Fruit fly (Drosophila melanogaster) whole organism, embryonic: ENCODE measurements around the gene HP1b.

Experiments
- Bdp1 ChIP-seq: fragments of 200-800 bp; sonication (Bioruptor generic); optimal IDR thresholded peaks from 3 replicates; lab custom pipeline; 2016; ENCODE audit warnings: missing biosample characterization, missing genetic modification characterization
- CG10979 ChIP-seq: fragments of 200-800 bp; sonication (Bioruptor generic); optimal IDR thresholded peaks from 2 replicates; lab custom pipeline; 2018; ENCODE audit warnings: missing biosample characterization, mild to moderate bottlenecking, missing genetic modification characterization, moderate library complexity
- CG11093 ChIP-seq: fragments of 200-800 bp; sonication (Bioruptor generic); IDR thresholded peaks from 3 replicates; pipeline ENCODE4 v1.3.6; 2022; ENCODE audit warnings: missing biosample characterization, missing genetic modification characterization
- CG12299 ChIP-seq: fragments of 200-800 bp; sonication (Bioruptor generic); optimal IDR thresholded peaks from 2 replicates; lab custom pipeline; 2018; ENCODE audit warnings: missing biosample characterization, mild to moderate bottlenecking, missing genetic modification characterization
- CG1233 ChIP-seq: fragments of 200-800 bp; sonication (Bioruptor generic); optimal IDR thresholded peaks from 4 replicates; lab custom pipeline; 2018; ENCODE audit warnings: missing biosample characterization, mild to moderate bottlenecking, missing genetic modification characterization
- CG12659 ChIP-seq: fragments of 200-800 bp; sonication (Bioruptor generic); optimal IDR thresholded peaks from 3 replicates; lab custom pipeline; 2017; ENCODE audit warnings: mild to moderate bottlenecking, missing biosample characterization, missing genetic modification reagents, missing genetic modification characterization
- CG13123 ChIP-seq: fragments of 200-800 bp; sonication (Bioruptor generic); optimal IDR thresholded peaks from 2 replicates; lab custom pipeline; 2016; ENCODE audit warnings: missing biosample characterization, missing genetic modification characterization
- CG13624 ChIP-seq: fragments of 200-800 bp; sonication (Bioruptor generic); optimal IDR thresholded peaks from 2 replicates; lab custom pipeline; 2016; ENCODE audit warnings: missing biosample characterization, missing genetic modification characterization
- CG14860 ChIP-seq: fragments of 200-800 bp; sonication (Bioruptor generic); IDR thresholded peaks from 3 replicates; pipeline ENCODE4 v1.3.6; 2022; ENCODE audit warnings: missing biosample characterization, missing genetic modification characterization; ENCODE audit not compliant: partially characterized antibody
- CG15514 ChIP-seq: fragments of 200-800 bp; sonication (Bioruptor generic); optimal IDR thresholded peaks from 3 replicates; lab custom pipeline; 2017; ENCODE audit warnings: missing biosample characterization, missing genetic modification characterization, mild to moderate bottlenecking, moderate library complexity, missing genetic modification reagents
- CG1602 ChIP-seq: fragments of 200-800 bp; sonication (Bioruptor generic); optimal IDR thresholded peaks from 3 replicates; lab custom pipeline; 2016; ENCODE audit warnings: missing biosample characterization, missing genetic modification characterization
- CG17802 ChIP-seq: fragments of 200-800 bp; sonication (Bioruptor generic); optimal IDR thresholded peaks from 2 replicates; lab custom pipeline; 2018; ENCODE audit warnings: missing biosample characterization, mild to moderate bottlenecking, missing genetic modification characterization, moderate library complexity
- CG30403 ChIP-seq: fragments of 200-800 bp; sonication (Bioruptor generic); optimal IDR thresholded peaks from 3 replicates; lab custom pipeline; 2016; ENCODE audit warnings: missing biosample characterization, missing genetic modification characterization
- CG31388 ChIP-seq: fragments of 200-800 bp; sonication (Bioruptor generic); optimal IDR thresholded peaks from 2 replicates; lab custom pipeline; 2016; ENCODE audit warnings: missing biosample characterization, missing genetic modification characterization
- CG3838 ChIP-seq: fragments of 200-800 bp; sonication (Bioruptor generic); optimal IDR thresholded peaks from 3 replicates; lab custom pipeline; 2016; ENCODE audit warnings: missing biosample characterization, missing genetic modification characterization
- CG4360 ChIP-seq: fragments of 200-800 bp; sonication (Bioruptor generic); IDR thresholded peaks from 2 replicates; pipeline ENCODE4 v1.3.6; 2022; ENCODE audit warnings: missing biosample characterization, missing genetic modification characterization
- CG6654 ChIP-seq: fragments of 200-800 bp; sonication (Bioruptor generic); optimal IDR thresholded peaks from 2 replicates; lab custom pipeline; 2017; ENCODE audit warnings: missing biosample characterization, mild to moderate bottlenecking, missing genetic modification characterization
- CG6689 ChIP-seq: fragments of 200-800 bp; sonication (Bioruptor generic); IDR thresholded peaks from 2 replicates; pipeline ENCODE4 v1.3.6; 2022; ENCODE audit warnings: missing biosample characterization, missing genetic modification characterization
- CG7963 ChIP-seq: fragments of 200-800 bp; sonication (Bioruptor generic); IDR thresholded peaks from 3 replicates; pipeline ENCODE4 v1.3.6; 2022; ENCODE audit warnings: missing biosample characterization, missing genetic modification characterization; ENCODE audit not compliant: partially characterized antibody
- Dad ChIP-seq: fragments of 200-800 bp; sonication (Bioruptor generic); optimal IDR thresholded peaks from 3 replicates; lab custom pipeline; 2016; ENCODE audit warnings: missing biosample characterization, missing genetic modification characterization
- Dbx ChIP-seq: fragments of 200-800 bp; sonication (Bioruptor generic); IDR thresholded peaks from 3 replicates; pipeline ENCODE4 v1.3.6; 2022; ENCODE audit warnings: missing biosample characterization, missing genetic modification characterization
- Dip2 ChIP-seq: fragments of 200-800 bp; sonication (Bioruptor generic); IDR thresholded peaks from 2 replicates; pipeline ENCODE4 v1.3.6; 2022; ENCODE audit warnings: missing biosample characterization, missing genetic modification characterization
- Doc2 ChIP-seq: fragments of 200-800 bp; sonication (Bioruptor generic); IDR thresholded peaks from 2 replicates; pipeline ENCODE4 v1.3.6; 2022; ENCODE audit warnings: missing biosample characterization, missing genetic modification characterization
- Doc3 ChIP-seq: fragments of 200-800 bp; sonication (Bioruptor generic); IDR thresholded peaks from 3 replicates; pipeline ENCODE4 v1.3.6; 2022; ENCODE audit warnings: missing biosample characterization, missing genetic modification characterization; ENCODE audit not compliant: partially characterized antibody
- H15 ChIP-seq: fragments of 200-800 bp; sonication (Bioruptor generic); IDR thresholded peaks from 3 replicates; pipeline ENCODE4 v1.3.6; 2022; ENCODE audit warnings: missing biosample characterization, missing genetic modification characterization
- HmgD ChIP-seq: fragments of 200-800 bp; sonication (Bioruptor generic); optimal IDR thresholded peaks from 3 replicates; lab custom pipeline; 2016; ENCODE audit warnings: missing biosample characterization, missing genetic modification characterization
- Hr51 ChIP-seq, 2 experiments: fragments of 200-800 bp; sonication (Bioruptor generic); optimal IDR thresholded peaks; 2 replicates in 1 of 2; 3 replicates in 1 of 2; lab custom pipeline; 2016 to 2018; ENCODE audit warnings: missing biosample characterization in 2 of 2, missing genetic modification characterization in 2 of 2, mild to moderate bottlenecking in 1 of 2, moderate library complexity in 1 of 2
- MTF-1 ChIP-seq: fragments of 200-800 bp; sonication (Bioruptor generic); optimal IDR thresholded peaks from 2 replicates; lab custom pipeline; 2018; ENCODE audit warnings: missing biosample characterization, mild to moderate bottlenecking, missing genetic modification characterization, borderline replicate concordance
- NFAT ChIP-seq: fragments of 200-800 bp; sonication (Bioruptor generic); IDR thresholded peaks from 2 replicates; pipeline ENCODE4 v1.3.6; 2022; ENCODE audit warnings: missing biosample characterization, missing genetic modification characterization
- Nf-YC ChIP-seq: fragments of 200-800 bp; optimal IDR thresholded peaks from 3 replicates; lab custom pipeline; 2019; ENCODE audit warnings: missing biosample characterization, mild to moderate bottlenecking, missing genetic modification characterization, moderate library complexity
- Oaz ChIP-seq: fragments of 200-800 bp; sonication (Bioruptor generic); IDR thresholded peaks from 2 replicates; pipeline ENCODE4 v1.3.6; 2022; ENCODE audit warnings: missing biosample characterization, missing genetic modification characterization
- Sox102F ChIP-seq: fragments of 200-800 bp; sonication (Bioruptor generic); optimal IDR thresholded peaks from 2 replicates; lab custom pipeline; 2018; ENCODE audit warnings: missing biosample characterization, mild to moderate bottlenecking, missing genetic modification characterization, moderate library complexity
- Sry-β ChIP-seq: fragments of 200-800 bp; sonication (Bioruptor generic); optimal IDR thresholded peaks from 2 replicates; lab custom pipeline; 2018; ENCODE audit warnings: missing biosample characterization, mild to moderate bottlenecking, missing genetic modification characterization, moderate library complexity
- Tbp ChIP-seq: fragments of >200 bp; optimal IDR thresholded peaks from 2 replicates; lab custom pipeline; 2018; ENCODE audit warnings: missing biosample characterization, missing genetic modification characterization
- YL-1 ChIP-seq: fragments of 200-800 bp; sonication (Bioruptor generic); optimal IDR thresholded peaks from 3 replicates; lab custom pipeline; 2017; ENCODE audit warnings: missing biosample characterization, mild to moderate bottlenecking, missing genetic modification characterization
- bsh ChIP-seq, 2 experiments: fragments of 200-800 bp; sonication (Bioruptor generic); optimal IDR thresholded peaks; 2 replicates each; lab custom pipeline; 2017 to 2018; ENCODE audit warnings: mild to moderate bottlenecking in 2 of 2, missing biosample characterization in 2 of 2, missing genetic modification characterization in 2 of 2, moderate library complexity in 1 of 2
- crp ChIP-seq, 2 experiments: fragments of 200-800 bp; sonication (Bioruptor generic); optimal IDR thresholded peaks; 2 replicates in 1 of 2; 3 replicates in 1 of 2; lab custom pipeline; 2017; ENCODE audit warnings: missing biosample characterization in 2 of 2, missing genetic modification characterization in 2 of 2, mild to moderate bottlenecking in 1 of 2, moderate library complexity in 1 of 2
- dan ChIP-seq: fragments of 200-800 bp; sonication (Bioruptor generic); IDR thresholded peaks from 2 replicates; pipeline ENCODE4 v1.3.6; 2022; ENCODE audit warnings: missing biosample characterization, missing genetic modification characterization
- dati ChIP-seq: fragments of 200-800 bp; sonication (Bioruptor generic); IDR thresholded peaks from 2 replicates; pipeline ENCODE4 v1.3.6; 2022; ENCODE audit warnings: missing biosample characterization, missing genetic modification characterization
- disco-r ChIP-seq: fragments of 200-800 bp; sonication (Bioruptor generic); optimal IDR thresholded peaks from 2 replicates; lab custom pipeline; 2016; ENCODE audit warnings: missing biosample characterization, missing genetic modification characterization
- dmrt99B ChIP-seq: fragments of 200-800 bp; sonication (Bioruptor generic); optimal IDR thresholded peaks from 2 replicates; lab custom pipeline; 2018; ENCODE audit warnings: missing biosample characterization, mild to moderate bottlenecking, missing genetic modification characterization, moderate library complexity
- ftz-f1 ChIP-seq: fragments of 200-800 bp; sonication (Bioruptor generic); optimal IDR thresholded peaks from 2 replicates; lab custom pipeline; 2016; ENCODE audit warnings: missing biosample characterization, missing genetic modification characterization
- onecut ChIP-seq: fragments of 200-800 bp; sonication (Bioruptor generic); IDR thresholded peaks from 2 replicates; pipeline ENCODE4 v1.3.6; 2022; ENCODE audit warnings: missing biosample characterization, missing genetic modification characterization
- org-1 ChIP-seq: fragments of 200-800 bp; sonication (Bioruptor generic); optimal IDR thresholded peaks from 2 replicates; lab custom pipeline; 2017; ENCODE audit warnings: missing biosample characterization, missing genetic modification characterization
- peb ChIP-seq: fragments of 200-800 bp; sonication (Bioruptor generic); IDR thresholded peaks from 2 replicates; pipeline ENCODE4 v1.3.6; 2022; ENCODE audit warnings: missing biosample characterization, missing genetic modification characterization
- pzg ChIP-seq: fragments of 200-800 bp; sonication (Bioruptor generic); optimal IDR thresholded peaks from 3 replicates; lab custom pipeline; 2018; ENCODE audit warnings: missing biosample characterization, mild to moderate bottlenecking, missing genetic modification characterization, moderate library complexity
- schlank ChIP-seq: fragments of 200-800 bp; sonication (Bioruptor generic); optimal IDR thresholded peaks from 2 replicates; lab custom pipeline; 2018; ENCODE audit warnings: missing biosample characterization, mild to moderate bottlenecking, missing genetic modification characterization
- sr ChIP-seq: fragments of 200-800 bp; sonication (Bioruptor generic); IDR thresholded peaks from 3 replicates; pipeline ENCODE4 v1.3.6; 2022; ENCODE audit warnings: missing biosample characterization, missing genetic modification characterization
- sug ChIP-seq: fragments of 200-800 bp; optimal IDR thresholded peaks from 2 replicates; lab custom pipeline; 2019; ENCODE audit warnings: missing biosample characterization, mild to moderate bottlenecking, missing genetic modification characterization, moderate library complexity
- wor ChIP-seq: fragments of 200-800 bp; sonication (Bioruptor generic); IDR thresholded peaks from 2 replicates; pipeline ENCODE4 v1.3.6; 2022; ENCODE audit warnings: missing biosample characterization, missing genetic modification characterization

Gene HP1b

DNA sequence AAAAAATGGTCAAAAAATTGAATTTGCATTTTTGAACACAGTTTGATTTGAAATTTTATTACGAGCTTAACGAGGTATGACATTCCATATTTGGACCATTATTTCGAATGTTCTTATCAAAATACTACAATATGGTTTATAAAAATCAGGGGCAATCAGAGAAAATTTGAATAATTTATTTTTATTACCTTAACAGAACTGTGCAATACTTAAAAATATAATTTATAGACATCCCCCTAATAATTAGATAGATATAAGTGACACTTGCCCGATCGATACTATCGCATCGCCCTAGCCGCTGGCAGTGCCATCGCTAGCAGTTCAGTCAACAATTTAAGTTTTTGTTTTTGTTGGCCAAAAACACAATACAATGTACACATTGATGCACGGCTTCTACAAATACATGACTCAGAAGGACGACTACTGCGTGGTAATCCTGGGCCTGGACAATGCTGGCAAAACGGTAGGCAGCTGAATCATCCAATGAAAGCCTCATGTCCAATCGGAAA, 26.0 kb downstream of the HP1b start, which contains the start of gene Arfrp1 (continued):
- no peak for TF ChIP-seq Dip2
- no peak for TF ChIP-seq dati (GFP tag; lab: Robert Waterston, UW)
- no peak for TF ChIP-seq CG11093 (GFP tag; lab: Robert Waterston, UW)
- no peak for TF ChIP-seq peb (GFP tag; lab: Robert Waterston, UW)
- TF ChIP-seq sr (GFP tag; lab: Robert Waterston, UW), result no peak
- no peak for TF ChIP-seq ftz-f1 (GFP tag; lab: Kevin White, UChicago)
- TF ChIP-seq CG12299 (tag; lab: Kevin White, UChicago), result no peak
- no peak for TF ChIP-seq Tbp (GFP tag; lab: Kevin White, UChicago)
- no peak for TF ChIP-seq schlank (tag; lab: Kevin White, UChicago)
- peak; percentile 11 for TF ChIP-seq disco-r (GFP tag; lab: Kevin White, UChicago)
- no peak for TF ChIP-seq CG13624
- TF ChIP-seq onecut (GFP tag; lab: Robert Waterston, UW), result peak; percentile 37; the same call in 1 of the 2 replicates
- no peak for TF ChIP-seq CG17802 (tag; lab: Kevin White, UChicago)
- no peak for TF ChIP-seq crp (GFP tag; optimal IDR thresholded peaks at IDR 0.05; lab: Kevin White, UChicago)
- TF ChIP-seq CG15514 (GFP tag; lab: Kevin White, UChicago), result peak; percentile 31
- peak; percentile 64; the same call in 2 of the 3 replicates for TF ChIP-seq CG7963 (GFP tag; lab: Robert Waterston, UW)
- no peak for TF ChIP-seq Sox102F (GFP tag; lab: Kevin White, UChicago)
- TF ChIP-seq CG30403, result peak; percentile 51
- no peak for TF ChIP-seq MTF-1 (GFP tag; lab: Kevin White, UChicago)
- TF ChIP-seq bsh (GFP tag; optimal IDR thresholded peaks at IDR 0.05; lab: Kevin White, UChicago), result peak in 1 of 2 experiments; percentile 5
- TF ChIP-seq CG12659 (GFP tag; lab: Kevin White, UChicago), result peak; percentile 17
- TF ChIP-seq Dbx (GFP tag; lab: Robert Waterston, UW), result 0 out of 3 replicates have a peak, but pooled peaks have one; percentile 5
- TF ChIP-seq org-1 (GFP tag; lab: Kevin White, UChicago), result no peak
- peak; percentile 27 for TF ChIP-seq pzg (GFP tag; lab: Kevin White, UChicago)
- no peak for TF ChIP-seq CG10979
- TF ChIP-seq sug (tag; lab: Kevin White, UChicago), result peak; percentile 24
- no peak for TF ChIP-seq CG31388 (GFP tag; lab: Kevin White, UChicago)
- TF ChIP-seq Doc2 (GFP tag; lab: Robert Waterston, UW), result no peak
- no peak for TF ChIP-seq CG3838 (GFP tag; lab: Kevin White, UChicago)
- no peak for TF ChIP-seq Bdp1 (GFP tag; lab: Kevin White, UChicago)
- no peak for TF ChIP-seq CG6654 (GFP tag; lab: Kevin White, UChicago)
- TF ChIP-seq Dad (GFP tag; lab: Kevin White, UChicago), result no peak
- TF ChIP-seq Doc3 (GFP tag; lab: Robert Waterston, UW), result peak; percentile 69; the same call in 2 of the 3 replicates
- TF ChIP-seq CG13123 (GFP tag; lab: Kevin White, UChicago), result no peak
- TF ChIP-seq Hr51 (GFP tag; optimal IDR thresholded peaks at IDR 0.05; lab: Kevin White, UChicago), result no peak
- no peak for TF ChIP-seq Nf-YC (tag; lab: Kevin White, UChicago)
- no peak for TF ChIP-seq wor (GFP tag; lab: Robert Waterston, UW)
- TF ChIP-seq CG4360, result no peak
- TF ChIP-seq dan, result no peak
- no peak for TF ChIP-seq HmgD (GFP tag; lab: Kevin White, UChicago)
- peak; percentile 35; the same call in 1 of the 2 replicates for TF ChIP-seq NFAT
- 0 out of 2 replicates have a peak, but pooled peaks have one; percentile 10 for TF ChIP-seq CG6689
- TF ChIP-seq Sry-β (GFP tag; lab: Kevin White, UChicago), result no peak
- no peak for TF ChIP-seq YL-1
- TF ChIP-seq CG14860, result peak; percentile 77
- TF ChIP-seq dmrt99B, result no peak
- TF ChIP-seq CG1233 (GFP tag; lab: Kevin White, UChicago), result no peak
- TF ChIP-seq CG1602 (GFP tag; lab: Kevin White, UChicago), result peak; percentile 15
- no peak for TF ChIP-seq H15 (GFP tag; lab: Robert Waterston, UW)
- no peak for TF ChIP-seq Oaz (GFP tag; lab: Robert Waterston, UW)
